Worm (Caenorhabditis elegans): ENCODE measurements around the gene lec-12.

ce11 chrV:240287-240686, 36.1 kb downstream of the lec-12 start, which contains the start of gene txt-2:
- TF ChIP-seq klf-2 (GFP tag; conservative IDR thresholded peaks at IDR 0.05) (no peak), ref-1 (GFP tag; conservative IDR thresholded peaks at IDR 0.05) (no peak)

All from whole organism, midembryonic.